Worm (Caenorhabditis elegans) whole organism, L2 larva: ENCODE results near the gene srw-112.

Source experiments
- C34F6.9 ChIP-seq: fragments of 150-350 bp; optimal IDR thresholded peaks from 2 replicates; lab custom pipeline; 2014; ENCODE audit warnings: missing biosample characterization, missing genetic modification characterization
- F13H6.1 ChIP-seq: sonication (generic microtip); optimal IDR thresholded peaks from 2 replicates; lab custom pipeline; 2016; ENCODE audit warnings: missing genetic modification characterization, missing compliant biosample characterization
- R02D3.7 ChIP-seq: fragments of 150-350 bp; optimal IDR thresholded peaks from 2 replicates; lab custom pipeline; 2014; ENCODE audit warnings: missing biosample characterization, missing genetic modification characterization
- Y55F3AM.14 ChIP-seq: fragments of 200-800 bp; sonication (Bioruptor generic); optimal IDR thresholded peaks from 2 replicates; lab custom pipeline; 2018; ENCODE audit warnings: mild to moderate bottlenecking, missing genetic modification characterization, missing compliant biosample characterization
- ZK546.5 ChIP-seq: sonication (generic microtip); optimal IDR thresholded peaks from 2 replicates; lab custom pipeline; 2017; ENCODE audit warnings: missing biosample characterization, missing genetic modification characterization
- alr-1 ChIP-seq: fragments of 150-350 bp; optimal IDR thresholded peaks from 2 replicates; lab custom pipeline; 2014; ENCODE audit warnings: missing biosample characterization, missing genetic modification characterization
- blmp-1 ChIP-seq: sonication (generic microtip); optimal IDR thresholded peaks from 2 replicates; lab custom pipeline; 2017; ENCODE audit warnings: missing genetic modification characterization, mild to moderate bottlenecking, missing compliant biosample characterization, antibody characterized with exemption, moderate library complexity; ENCODE audit not compliant: insufficient read depth
- ceh-82 ChIP-seq: fragments of 150-350 bp; optimal IDR thresholded peaks from 2 replicates; lab custom pipeline; 2014; ENCODE audit warnings: missing biosample characterization, missing genetic modification characterization
- dmd-4 ChIP-seq: sonication (generic microtip); optimal IDR thresholded peaks from 2 replicates; lab custom pipeline; 2017; ENCODE audit warnings: missing biosample characterization, missing genetic modification characterization
- egl-27 ChIP-seq: sonication (generic microtip); optimal IDR thresholded peaks from 3 replicates; lab custom pipeline; 2017; ENCODE audit warnings: missing biosample characterization, missing genetic modification reagents, missing genetic modification characterization
- elt-1 ChIP-seq: fragments of 150-350 bp; optimal IDR thresholded peaks from 2 replicates; lab custom pipeline; 2014; ENCODE audit warnings: missing biosample characterization, missing genetic modification characterization
- elt-3 ChIP-seq: sonication (generic microtip); optimal IDR thresholded peaks from 2 replicates; lab custom pipeline; 2017; ENCODE audit warnings: missing biosample characterization, missing genetic modification characterization
- fos-1 ChIP-seq: fragments of 150-350 bp; optimal IDR thresholded peaks from 2 replicates; lab custom pipeline; 2014; ENCODE audit warnings: missing biosample characterization, missing genetic modification characterization
- gmeb-1 ChIP-seq: fragments of 150-350 bp; optimal IDR thresholded peaks from 2 replicates; lab custom pipeline; 2014; ENCODE audit warnings: missing biosample characterization, missing genetic modification characterization
- lin-11 ChIP-seq: fragments of 150-350 bp; sonication (generic microtip); optimal IDR thresholded peaks from 2 replicates; lab custom pipeline; 2014; ENCODE audit warnings: missing biosample characterization, missing genetic modification characterization, inconsistent platforms, mixed read lengths
- lin-13 ChIP-seq: fragments of 150-350 bp; optimal IDR thresholded peaks from 2 replicates; lab custom pipeline; 2014; ENCODE audit warnings: missing biosample characterization, missing genetic modification reagents, missing genetic modification characterization
- lsy-2 ChIP-seq, 2 experiments: fragments of 150-350 bp in 1 of 2; sonication (generic microtip) in 1 of 2; optimal IDR thresholded peaks; 2 replicates each; lab custom pipeline; 2014 to 2017; ENCODE audit warnings: missing biosample characterization in 2 of 2, missing genetic modification characterization in 2 of 2
- mbf-1 ChIP-seq: sonication (generic microtip); optimal IDR thresholded peaks from 2 replicates; lab custom pipeline; 2017; ENCODE audit warnings: missing biosample characterization, missing genetic modification characterization
- mdl-1 ChIP-seq, 2 experiments: fragments of 150-350 bp in 1 of 2; sonication (generic microtip) in 1 of 2; optimal IDR thresholded peaks; 2 replicates each; lab custom pipeline; 2017; ENCODE audit warnings: missing biosample characterization in 2 of 2, missing genetic modification characterization in 2 of 2
- nhr-10 ChIP-seq: sonication (generic microtip); optimal IDR thresholded peaks from 2 replicates; lab custom pipeline; 2017; ENCODE audit warnings: missing biosample characterization, missing genetic modification characterization
- nhr-11 ChIP-seq: fragments of 150-350 bp; optimal IDR thresholded peaks from 2 replicates; lab custom pipeline; 2014; ENCODE audit warnings: missing biosample characterization, missing genetic modification characterization
- nhr-12 ChIP-seq: fragments of 150-350 bp; optimal IDR thresholded peaks from 2 replicates; lab custom pipeline; 2014; ENCODE audit warnings: missing biosample characterization, missing genetic modification characterization
- nhr-129 ChIP-seq: fragments of 150-350 bp; optimal IDR thresholded peaks from 2 replicates; lab custom pipeline; 2014; ENCODE audit warnings: missing biosample characterization, missing genetic modification characterization
- nhr-21 ChIP-seq: fragments of 150-350 bp; optimal IDR thresholded peaks from 2 replicates; lab custom pipeline; 2014; ENCODE audit warnings: missing biosample characterization, missing genetic modification characterization
- nhr-23 ChIP-seq: fragments of 150-350 bp; optimal IDR thresholded peaks from 2 replicates; lab custom pipeline; 2014; ENCODE audit warnings: missing biosample characterization, missing genetic modification reagents, missing genetic modification characterization
- nhr-237 ChIP-seq: fragments of 150-350 bp; optimal IDR thresholded peaks from 2 replicates; lab custom pipeline; 2014; ENCODE audit warnings: missing biosample characterization, missing genetic modification characterization
- nhr-6 ChIP-seq: fragments of 150-350 bp; optimal IDR thresholded peaks from 2 replicates; lab custom pipeline; 2014; ENCODE audit warnings: missing biosample characterization, missing genetic modification characterization
- nhr-77 ChIP-seq: fragments of 150-350 bp; optimal IDR thresholded peaks from 2 replicates; lab custom pipeline; 2014; ENCODE audit warnings: missing biosample characterization, missing genetic modification characterization
- peb-1 ChIP-seq: fragments of 150-350 bp; optimal IDR thresholded peaks from 2 replicates; lab custom pipeline; 2014; ENCODE audit warnings: missing biosample characterization, missing genetic modification characterization
- sem-4 ChIP-seq: fragments of 150-350 bp; optimal IDR thresholded peaks from 2 replicates; lab custom pipeline; 2014; ENCODE audit warnings: missing biosample characterization, missing genetic modification reagents, missing genetic modification characterization
- skn-1 ChIP-seq: sonication (generic microtip); optimal IDR thresholded peaks from 2 replicates; lab custom pipeline; 2017; ENCODE audit warnings: missing biosample characterization, missing genetic modification characterization
- sma-3 ChIP-seq: sonication (generic microtip); optimal IDR thresholded peaks from 2 replicates; lab custom pipeline; 2016; ENCODE audit warnings: missing genetic modification reagents, missing genetic modification characterization, missing compliant biosample characterization
- sma-9 ChIP-seq, 2 experiments: fragments of 150-350 bp in 1 of 2; sonication (generic microtip) in 1 of 2; optimal IDR thresholded peaks; 2 replicates each; lab custom pipeline; 2014 to 2016; ENCODE audit warnings: missing genetic modification characterization in 2 of 2, mild to moderate bottlenecking in 1 of 2, missing biosample characterization in 1 of 2, missing compliant biosample characterization in 1 of 2, missing genetic modification reagents in 1 of 2, moderate library complexity in 1 of 2
- snpc-4 ChIP-seq: fragments of 150-350 bp; optimal IDR thresholded peaks from 2 replicates; lab custom pipeline; 2014; ENCODE audit warnings: missing biosample characterization, missing genetic modification characterization
- unc-39 ChIP-seq: fragments of 150-350 bp; optimal IDR thresholded peaks from 2 replicates; lab custom pipeline; 2014; ENCODE audit warnings: missing biosample characterization, missing genetic modification characterization
- unc-55 ChIP-seq: fragments of 150-350 bp; sonication (generic microtip); optimal IDR thresholded peaks from 3 replicates; lab custom pipeline; 2014; ENCODE audit warnings: missing biosample characterization, missing genetic modification reagents, missing genetic modification characterization
- unc-62 ChIP-seq: fragments of 150-350 bp; optimal IDR thresholded peaks from 2 replicates; lab custom pipeline; 2014; ENCODE audit warnings: missing biosample characterization, missing genetic modification reagents, missing genetic modification characterization
- zag-1 ChIP-seq: fragments of 150-350 bp; optimal IDR thresholded peaks from 2 replicates; lab custom pipeline; 2014; ENCODE audit warnings: missing biosample characterization, missing genetic modification characterization

srw-112 gene

ce11 chrV:3005964-3006363, at the start of gene srw-112:
TSS of gene srw-112 (minus strand) at chrV:3006064.
- no peak for TF ChIP-seq mdl-1 (tag; optimal IDR thresholded peaks at IDR 0.05; lab: Kevin White, UChicago)
- TF ChIP-seq egl-27 (tag; lab: Kevin White, UChicago), result no peak
- no peak for TF ChIP-seq elt-3
- no peak for TF ChIP-seq elt-1 (tag; lab: Kevin White, UChicago)
- TF ChIP-seq F13H6.1 (tag; lab: Kevin White, UChicago), result no peak
- no peak for TF ChIP-seq sem-4 (tag; lab: Kevin White, UChicago)
- no peak for TF ChIP-seq ceh-82
- TF ChIP-seq C34F6.9 (tag; lab: Kevin White, UChicago), result no peak
- TF ChIP-seq Y55F3AM.14 (GFP tag; lab: Kevin White, UChicago), result no peak
- TF ChIP-seq dmd-4 (tag; lab: Kevin White, UChicago), result no peak
- TF ChIP-seq fos-1 (tag; lab: Kevin White, UChicago), result no peak
- no peak for TF ChIP-seq nhr-10 (tag; lab: Kevin White, UChicago)
- no peak for TF ChIP-seq nhr-237 (tag; lab: Kevin White, UChicago)
- no peak for TF ChIP-seq alr-1
- no peak for TF ChIP-seq lsy-2 (tag; optimal IDR thresholded peaks at IDR 0.05; lab: Kevin White, UChicago)
- TF ChIP-seq nhr-77 (tag; lab: Kevin White, UChicago), result no peak

- no peak for TF ChIP-seq skn-1
- no peak for TF ChIP-seq lin-13 (GFP tag; lab: Kevin White, UChicago)
- no peak for TF ChIP-seq blmp-1
Observed at ce11 chrV:3054254-3054653, 48.4 kb upstream of the srw-112 start, which contains the start of gene C50H11.8. TSS of gene C50H11.8 (plus strand) at chrV:3054554.

ce11 chrV:3046364-3046763, 40.5 kb upstream of the srw-112 start:
- TF ChIP-seq nhr-11 (tag; lab: Kevin White, UChicago), result no peak
- no peak for TF ChIP-seq egl-27 (tag; lab: Kevin White, UChicago)
- no peak for TF ChIP-seq nhr-237 (tag; lab: Kevin White, UChicago)
- no peak for TF ChIP-seq snpc-4 (tag; lab: Kevin White, UChicago)
- no peak for TF ChIP-seq skn-1
- no peak for TF ChIP-seq ZK546.5 (tag; lab: Kevin White, UChicago)
- TF ChIP-seq peb-1, result no peak
- TF ChIP-seq ceh-82, result no peak
- no peak for TF ChIP-seq nhr-129 (tag; lab: Kevin White, UChicago)
- no peak for TF ChIP-seq sma-9 (GFP tag; optimal IDR thresholded peaks at IDR 0.05; lab: Kevin White, UChicago)
- TF ChIP-seq sma-9 (tag; optimal IDR thresholded peaks at IDR 0.05; lab: Kevin White, UChicago), result no peak
- no peak for TF ChIP-seq unc-62 (GFP tag; lab: Kevin White, UChicago)
- TF ChIP-seq unc-55 (GFP tag; lab: Kevin White, UChicago), result no peak
- TF ChIP-seq Y55F3AM.14 (GFP tag; lab: Kevin White, UChicago), result no peak
- no peak for TF ChIP-seq mdl-1 (tag; optimal IDR thresholded peaks at IDR 0.05; lab: Kevin White, UChicago)
- TF ChIP-seq nhr-23, result no peak
- no peak for TF ChIP-seq R02D3.7 (tag; lab: Kevin White, UChicago)
- TF ChIP-seq sem-4 (tag; lab: Kevin White, UChicago), result no peak
- TF ChIP-seq nhr-10 (tag; lab: Kevin White, UChicago), result no peak
- no peak for TF ChIP-seq fos-1 (tag; lab: Kevin White, UChicago)
- TF ChIP-seq unc-39 (tag; lab: Kevin White, UChicago), result no peak
- TF ChIP-seq, all 48 proteins: peak for 0

- TF ChIP-seq mbf-1, result no peak
- TF ChIP-seq ceh-82, result no peak
- TF ChIP-seq fos-1 (tag; lab: Kevin White, UChicago), result no peak
- no peak for TF ChIP-seq nhr-21 (tag; lab: Kevin White, UChicago)
- TF ChIP-seq unc-62 (GFP tag; lab: Kevin White, UChicago), result no peak
- TF ChIP-seq nhr-6, result no peak
- no peak for TF ChIP-seq lsy-2 (tag; optimal IDR thresholded peaks at IDR 0.05; lab: Kevin White, UChicago)
- no peak for TF ChIP-seq C34F6.9 (tag; lab: Kevin White, UChicago)
- no peak for TF ChIP-seq sma-3 (GFP tag; lab: Kevin White, UChicago)
- no peak for TF ChIP-seq egl-27 (tag; lab: Kevin White, UChicago)
- no peak for TF ChIP-seq unc-39 (tag; lab: Kevin White, UChicago)
- TF ChIP-seq gmeb-1 (tag; lab: Kevin White, UChicago), result no peak
- no peak for TF ChIP-seq snpc-4 (tag; lab: Kevin White, UChicago)
- no peak for TF ChIP-seq zag-1 (tag; lab: Kevin White, UChicago)
- TF ChIP-seq lin-11, result no peak
- no peak for TF ChIP-seq lin-13 (GFP tag; lab: Kevin White, UChicago)
- no peak for TF ChIP-seq skn-1
- TF ChIP-seq sma-9 (GFP tag; optimal IDR thresholded peaks at IDR 0.05; lab: Kevin White, UChicago), result no peak
- no peak for TF ChIP-seq sma-9 (tag; optimal IDR thresholded peaks at IDR 0.05; lab: Kevin White, UChicago)
- TF ChIP-seq nhr-12 (tag; lab: Kevin White, UChicago), result no peak
Observed at ce11 chrV:3044837-3045236, 39.0 kb upstream of the srw-112 start, which contains the start of gene F59D6.1. TSS of gene F59D6.1 (plus strand) at chrV:3045137.
